Fruit fly (Drosophila melanogaster): ENCODE data around the gene CG44098.

CG44098 gene

DNA sequence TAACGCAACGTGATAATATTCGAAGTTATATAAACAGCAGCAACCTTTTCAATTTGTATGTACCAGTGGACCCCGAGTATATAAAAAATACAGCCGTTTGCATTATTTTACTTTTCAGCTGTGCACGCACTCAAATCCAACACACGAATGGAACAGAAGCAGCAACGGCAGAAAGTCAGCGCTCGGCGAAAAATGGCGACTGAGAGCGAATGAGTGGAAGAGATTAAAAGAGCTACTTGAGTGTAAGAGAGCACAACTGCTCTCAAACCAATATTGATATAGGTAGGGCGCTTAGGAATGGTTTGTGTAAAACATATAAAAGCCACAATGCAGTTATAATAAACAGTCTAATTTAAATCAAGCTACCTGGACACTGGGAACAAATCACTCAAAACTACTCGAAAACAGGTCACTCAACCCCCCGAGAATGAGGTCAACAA lies 33.3 kb upstream of the CG44098 start (continued):
- TF ChIP-seq nerfin-1 (tag; optimal IDR thresholded peaks at IDR 0.05) (peak; percentile 55), Dip2 (GFP tag; IDR thresholded peaks at IDR 0.05) (no peak), Trl (optimal IDR thresholded peaks at IDR 0.05) (peak; percentile 89 to 98), Trl (GFP tag; optimal IDR thresholded peaks at IDR 0.05) (peak; percentile 73), hth (optimal IDR thresholded peaks at IDR 0.05) (no peak), dysf (GFP tag; IDR thresholded peaks at IDR 0.05) (no peak), exex (tag; optimal IDR thresholded peaks at IDR 0.05) (no peak), CG11696 (GFP tag; IDR thresholded peaks at IDR 0.05) (no peak; the same call in 1 of the 2 replicates), HmgZ (tag; optimal IDR thresholded peaks at IDR 0.05) (peak; percentile 42), CG6765 (GFP tag; optimal IDR thresholded peaks at IDR 0.05) (peak; percentile 86), CG8924 (tag; optimal IDR thresholded peaks at IDR 0.05) (peak; percentile 84), CG4617 (GFP tag; optimal IDR thresholded peaks at IDR 0.05; ENCODE audit: borderline replicate concordance) (no peak), Vsx1 (GFP tag; optimal IDR thresholded peaks at IDR 0.05) (peak; percentile 81), stc (GFP tag; IDR thresholded peaks at IDR 0.05) (peak; percentile 57; the same call in 1 of the 2 replicates), CG15269 (tag; optimal IDR thresholded peaks at IDR 0.05) (peak; percentile 42), unc-4 (GFP tag; IDR thresholded peaks at IDR 0.05; ENCODE audit: partially characterized antibody) (peak; percentile 16; the same call in 1 of the 2 replicates), CG14860 (GFP tag; IDR thresholded peaks at IDR 0.05; ENCODE audit: partially characterized antibody) (no peak), Xbp1 (GFP tag; optimal IDR thresholded peaks at IDR 0.05) (peak; percentile 6), ewg (GFP tag; optimal IDR thresholded peaks at IDR 0.05) (peak; percentile 42), PHDP (tag; optimal IDR thresholded peaks at IDR 0.05) (peak; percentile 69), CG5180 (GFP tag; optimal IDR thresholded peaks at IDR 0.05) (peak; percentile 67), dmrt99B (tag; optimal IDR thresholded peaks at IDR 0.05) (peak; percentile 58), CG7357 (GFP tag; IDR thresholded peaks at IDR 0.05) (no peak), gem (tag; optimal IDR thresholded peaks at IDR 0.05) (peak; percentile 45), row (GFP tag; IDR thresholded peaks at IDR 0.05) (no peak; the same call in 2 of the 3 replicates), cg (GFP tag; optimal IDR thresholded peaks at IDR 0.05) (peak; percentile 72), ind (GFP tag; optimal IDR thresholded peaks at IDR 0.05) (no peak), CG34224 (GFP tag; IDR thresholded peaks at IDR 0.05; ENCODE audit: partially characterized antibody) (peak; percentile 32; the same call in 1 of the 3 replicates), Deaf1 (tag; optimal IDR thresholded peaks at IDR 0.05) (peak; percentile 81), CG10321 (GFP tag; IDR thresholded peaks at IDR 0.05) (0 out of 2 replicates have a peak, but pooled peaks have one; percentile 4), Meics (GFP tag; optimal IDR thresholded peaks at IDR 0.05) (peak; percentile 68), caup (GFP tag; optimal IDR thresholded peaks at IDR 0.05; ENCODE audit: severe bottlenecking) (peak; percentile 73), Doc2 (GFP tag; IDR thresholded peaks at IDR 0.05) (no peak), Awh (GFP tag; IDR thresholded peaks at IDR 0.05) (peak; percentile 82), Lhr (GFP tag; optimal IDR thresholded peaks at IDR 0.05) (peak; percentile 40), CG14710 (tag; optimal IDR thresholded peaks at IDR 0.05) (peak; percentile 52), vfl (GFP tag; optimal IDR thresholded peaks at IDR 0.05) (peak; percentile 7), CG11247 (GFP tag; IDR thresholded peaks at IDR 0.05) (no peak), Sry-β (GFP tag; optimal IDR thresholded peaks at IDR 0.05) (peak; percentile 29), pros (GFP tag; optimal IDR thresholded peaks at IDR 0.05) (no peak), Gug (GFP tag; IDR thresholded peaks at IDR 0.05) (no peak), Hr39 (optimal IDR thresholded peaks at IDR 0.05) (no peak), schlank (tag; optimal IDR thresholded peaks at IDR 0.05) (no peak), Ets65A (GFP tag) (no peak), CG6683 (GFP tag; optimal IDR thresholded peaks at IDR 0.05) (peak; percentile 59), CG1529 (GFP tag; optimal IDR thresholded peaks at IDR 0.05) (peak; percentile 70), CG17612 (GFP tag; IDR thresholded peaks at IDR 0.05) (no peak), hkb (optimal IDR thresholded peaks at IDR 0.05) (no peak), hkb (GFP tag; IDR thresholded peaks at IDR 0.05) (peak; percentile 80), CG9797 (GFP tag; optimal IDR thresholded peaks at IDR 0.05) (no peak), Hr3 (GFP tag; optimal IDR thresholded peaks at IDR 0.05) (no peak)
